Fruit fly (Drosophila melanogaster) whole organism, embryonic: ENCODE results near the gene Tlk.

ENCODE experiments used
- Abd-B ChIP-seq: fragments of 200-800 bp; sonication (Bioruptor generic); optimal IDR thresholded peaks from 2 replicates; lab custom pipeline; 2018; ENCODE audit warnings: missing biosample characterization, mild to moderate bottlenecking, missing genetic modification characterization, moderate library complexity
- CG10366 ChIP-seq: fragments of 200-800 bp; sonication (Bioruptor generic); IDR thresholded peaks from 2 replicates; pipeline ENCODE4 v1.3.6; 2022; ENCODE audit warnings: missing biosample characterization, missing genetic modification characterization
- CG10654 ChIP-seq: fragments of 200-800 bp; sonication (Bioruptor generic); optimal IDR thresholded peaks from 2 replicates; lab custom pipeline; 2016; ENCODE audit warnings: missing biosample characterization, missing genetic modification characterization
- CG10959 ChIP-seq: fragments of 200-800 bp; sonication (Bioruptor generic); IDR thresholded peaks from 2 replicates; pipeline ENCODE4 v1.3.6; 2022; ENCODE audit warnings: missing biosample characterization, missing genetic modification characterization
- CG11560 ChIP-seq: fragments of 200-800 bp; sonication (Bioruptor generic); IDR thresholded peaks from 3 replicates; pipeline ENCODE4 v1.3.6; 2022; ENCODE audit warnings: missing biosample characterization, missing genetic modification characterization
- CG17328 ChIP-seq: fragments of 200-800 bp; sonication (Bioruptor generic); IDR thresholded peaks from 2 replicates; pipeline ENCODE4 v1.3.6; 2022; ENCODE audit warnings: missing biosample characterization, missing genetic modification characterization
- CG2712 ChIP-seq: fragments of 200-800 bp; optimal IDR thresholded peaks from 3 replicates; lab custom pipeline; 2019; ENCODE audit warnings: missing biosample characterization, mild to moderate bottlenecking, missing genetic modification characterization, moderate library complexity
- CG3065 ChIP-seq: fragments of 200-800 bp; sonication (Bioruptor generic); optimal IDR thresholded peaks from 2 replicates; lab custom pipeline; 2016; ENCODE audit warnings: missing biosample characterization, missing genetic modification characterization
- CG34376 ChIP-seq: fragments of 200-800 bp; sonication (Bioruptor generic); optimal IDR thresholded peaks from 2 replicates; lab custom pipeline; 2018; ENCODE audit warnings: missing biosample characterization, mild to moderate bottlenecking, missing genetic modification characterization
- CG5180 ChIP-seq: fragments of 200-800 bp; sonication (Bioruptor generic); optimal IDR thresholded peaks from 3 replicates; lab custom pipeline; 2017; ENCODE audit warnings: missing biosample characterization, missing genetic modification characterization, mild to moderate bottlenecking, moderate library complexity, missing genetic modification reagents
- CG5953 ChIP-seq: fragments of 200-800 bp; sonication (Bioruptor generic); IDR thresholded peaks from 2 replicates; pipeline ENCODE4 v1.3.6; 2022; ENCODE audit warnings: missing biosample characterization, missing genetic modification characterization
- CG7357 ChIP-seq: fragments of 200-800 bp; sonication (Bioruptor generic); IDR thresholded peaks from 3 replicates; pipeline ENCODE4 v1.3.6; 2022; ENCODE audit warnings: missing biosample characterization, missing genetic modification characterization
- CG8359 ChIP-seq: fragments of 200-800 bp; sonication (Bioruptor generic); optimal IDR thresholded peaks from 2 replicates; lab custom pipeline; 2017; ENCODE audit warnings: missing biosample characterization, mild to moderate bottlenecking, missing genetic modification characterization, borderline replicate concordance
- CG8924 ChIP-seq: fragments of 200-800 bp; optimal IDR thresholded peaks from 3 replicates; lab custom pipeline; 2019; ENCODE audit warnings: missing biosample characterization, mild to moderate bottlenecking, missing genetic modification characterization, moderate library complexity
- Doc2 ChIP-seq: fragments of 200-800 bp; sonication (Bioruptor generic); IDR thresholded peaks from 2 replicates; pipeline ENCODE4 v1.3.6; 2022; ENCODE audit warnings: missing biosample characterization, missing genetic modification characterization
- Drgx ChIP-seq: fragments of 200-800 bp; sonication (Bioruptor generic); IDR thresholded peaks from 2 replicates; pipeline ENCODE4 v1.3.6; 2022; ENCODE audit warnings: missing biosample characterization, missing genetic modification characterization
- Fer1 ChIP-seq: fragments of 200-800 bp; sonication (Bioruptor generic); optimal IDR thresholded peaks from 2 replicates; lab custom pipeline; 2017; ENCODE audit warnings: missing biosample characterization, mild to moderate bottlenecking, missing genetic modification characterization
- Kr ChIP-seq: fragments of 200-800 bp; sonication (Bioruptor generic); optimal IDR thresholded peaks from 2 replicates; lab custom pipeline; 2017; ENCODE audit warnings: missing biosample characterization, mild to moderate bottlenecking, missing genetic modification characterization
- Lpt ChIP-seq: fragments of >200 bp; optimal IDR thresholded peaks from 2 replicates; lab custom pipeline; 2018; ENCODE audit warnings: missing biosample characterization, missing genetic modification characterization
- MTF-1 ChIP-seq: fragments of 200-800 bp; sonication (Bioruptor generic); optimal IDR thresholded peaks from 2 replicates; lab custom pipeline; 2018; ENCODE audit warnings: missing biosample characterization, mild to moderate bottlenecking, missing genetic modification characterization, borderline replicate concordance
- Max ChIP-seq: fragments of 200-800 bp; sonication (Bioruptor generic); optimal IDR thresholded peaks from 2 replicates; lab custom pipeline; 2016; ENCODE audit warnings: missing biosample characterization, mild to moderate bottlenecking, missing genetic modification characterization
- Scr ChIP-seq: fragments of 200-800 bp; sonication (Bioruptor generic); IDR thresholded peaks from 2 replicates; pipeline ENCODE4 v1.3.6; 2022; ENCODE audit warnings: missing biosample characterization, missing genetic modification characterization; ENCODE audit not compliant: partially characterized antibody
- Sry-β ChIP-seq: fragments of 200-800 bp; sonication (Bioruptor generic); optimal IDR thresholded peaks from 2 replicates; lab custom pipeline; 2018; ENCODE audit warnings: missing biosample characterization, mild to moderate bottlenecking, missing genetic modification characterization, moderate library complexity
- Stat92E ChIP-seq, 3 experiments: fragments of >200 bp in 2 of 3; fragments of 200-800 bp in 1 of 3; sonication (Bioruptor generic) in 1 of 3; optimal IDR thresholded peaks; 2 replicates each; lab custom pipeline; 2017 to 2019; ENCODE audit warnings: missing biosample characterization in 3 of 3, missing genetic modification characterization in 3 of 3, mild to moderate bottlenecking in 1 of 3, moderate library complexity in 1 of 3
- TFAM ChIP-seq: fragments of 200-800 bp; sonication (Bioruptor generic); optimal IDR thresholded peaks from 2 replicates; lab custom pipeline; 2017; ENCODE audit warnings: missing biosample characterization, missing genetic modification characterization, inconsistent platforms
- ara ChIP-seq: fragments of 200-800 bp; sonication (Bioruptor generic); IDR thresholded peaks from 2 replicates; pipeline ENCODE4 v1.3.6; 2022; ENCODE audit warnings: missing biosample characterization, missing genetic modification characterization
- az2 ChIP-seq: fragments of 200-800 bp; sonication (Bioruptor generic); optimal IDR thresholded peaks from 3 replicates; lab custom pipeline; 2016; ENCODE audit warnings: missing biosample characterization, missing genetic modification characterization
- bigmax ChIP-seq: fragments of 200-800 bp; sonication (Bioruptor generic); optimal IDR thresholded peaks from 2 replicates; lab custom pipeline; 2018; ENCODE audit warnings: missing biosample characterization, mild to moderate bottlenecking, missing genetic modification characterization
- cas ChIP-seq: fragments of 200-800 bp; sonication (Bioruptor generic); IDR thresholded peaks from 2 replicates; pipeline ENCODE4 v1.3.6; 2022; ENCODE audit warnings: missing biosample characterization, missing genetic modification characterization
- cg ChIP-seq: fragments of 200-800 bp; sonication (Bioruptor generic); optimal IDR thresholded peaks from 3 replicates; lab custom pipeline; 2019; ENCODE audit warnings: missing biosample characterization, mild to moderate bottlenecking, missing genetic modification characterization, moderate library complexity
- dm ChIP-seq: fragments of 200-800 bp; sonication (Bioruptor generic); optimal IDR thresholded peaks from 3 replicates; lab custom pipeline; 2016; ENCODE audit warnings: missing biosample characterization, missing genetic modification characterization
- dmrt11E ChIP-seq: fragments of 200-800 bp; sonication (Bioruptor generic); optimal IDR thresholded peaks from 3 replicates; lab custom pipeline; 2018; ENCODE audit warnings: missing biosample characterization, mild to moderate bottlenecking, missing genetic modification characterization, moderate library complexity
- fd64A ChIP-seq: fragments of 200-800 bp; sonication (Bioruptor generic); optimal IDR thresholded peaks from 3 replicates; lab custom pipeline; 2018; ENCODE audit warnings: missing biosample characterization, mild to moderate bottlenecking, missing genetic modification characterization
- fd96Cb ChIP-seq: fragments of 200-800 bp; sonication (Bioruptor generic); optimal IDR thresholded peaks from 2 replicates; lab custom pipeline; 2018; ENCODE audit warnings: missing biosample characterization, mild to moderate bottlenecking, missing genetic modification characterization, moderate library complexity
- gfzf ChIP-seq: fragments of 200-800 bp; sonication (Bioruptor generic); optimal IDR thresholded peaks from 2 replicates; lab custom pipeline; 2016; ENCODE audit warnings: missing biosample characterization, mild to moderate bottlenecking, missing genetic modification characterization, moderate library complexity
- gro ChIP-seq: fragments of 200-800 bp; sonication (Bioruptor generic); optimal IDR thresholded peaks from 2 replicates; lab custom pipeline; 2016; ENCODE audit warnings: missing biosample characterization, missing genetic modification characterization
- ham ChIP-seq: fragments of 200-800 bp; sonication (Bioruptor generic); IDR thresholded peaks from 2 replicates; pipeline ENCODE4 v1.3.6; 2022; ENCODE audit warnings: missing biosample characterization, missing genetic modification characterization
- knrl ChIP-seq: fragments of 200-800 bp; sonication (Bioruptor generic); IDR thresholded peaks from 3 replicates; pipeline ENCODE4 v1.3.6; 2022; ENCODE audit warnings: missing biosample characterization, missing genetic modification characterization; ENCODE audit not compliant: partially characterized antibody
- lilli ChIP-seq: fragments of 200-800 bp; sonication (Bioruptor generic); optimal IDR thresholded peaks from 3 replicates; lab custom pipeline; 2016; ENCODE audit warnings: missing biosample characterization, missing genetic modification characterization
- lmd ChIP-seq: fragments of 200-800 bp; sonication (Bioruptor generic); IDR thresholded peaks from 2 replicates; pipeline ENCODE4 v1.3.6; 2022; ENCODE audit warnings: missing biosample characterization, missing genetic modification characterization
- maf-S ChIP-seq: fragments of 200-800 bp; sonication (Bioruptor generic); optimal IDR thresholded peaks from 2 replicates; lab custom pipeline; 2016; ENCODE audit warnings: missing biosample characterization, missing genetic modification characterization
- nau ChIP-seq: fragments of 200-800 bp; sonication (Bioruptor generic); optimal IDR thresholded peaks from 3 replicates; lab custom pipeline; 2017; ENCODE audit warnings: missing biosample characterization, mild to moderate bottlenecking, missing genetic modification characterization, missing genetic modification reagents
- pfk ChIP-seq: fragments of 200-800 bp; sonication (Bioruptor generic); optimal IDR thresholded peaks from 2 replicates; lab custom pipeline; 2018; ENCODE audit warnings: missing biosample characterization, mild to moderate bottlenecking, missing genetic modification characterization, moderate library complexity
- sisA ChIP-seq: fragments of 200-800 bp; sonication (Bioruptor generic); IDR thresholded peaks from 2 replicates; pipeline ENCODE4 v1.3.6; 2022; ENCODE audit warnings: missing biosample characterization, missing genetic modification characterization
- stc ChIP-seq: fragments of 200-800 bp; sonication (Bioruptor generic); IDR thresholded peaks from 2 replicates; pipeline ENCODE4 v1.3.6; 2022; ENCODE audit warnings: missing biosample characterization, missing genetic modification characterization
- unc-4 ChIP-seq: fragments of 200-800 bp; sonication (Bioruptor generic); IDR thresholded peaks from 2 replicates; pipeline ENCODE4 v1.3.6; 2022; ENCODE audit warnings: missing biosample characterization, missing genetic modification characterization; ENCODE audit not compliant: partially characterized antibody
- wdn ChIP-seq: fragments of 200-800 bp; sonication (Bioruptor generic); IDR thresholded peaks from 2 replicates; pipeline ENCODE4 v1.3.6; 2022; ENCODE audit warnings: missing biosample characterization, missing genetic modification characterization
- zfh2 ChIP-seq: fragments of 200-800 bp; sonication (Bioruptor generic); optimal IDR thresholded peaks from 2 replicates; lab custom pipeline; 2016; ENCODE audit warnings: missing biosample characterization, missing genetic modification characterization

Gene Tlk

DNA sequence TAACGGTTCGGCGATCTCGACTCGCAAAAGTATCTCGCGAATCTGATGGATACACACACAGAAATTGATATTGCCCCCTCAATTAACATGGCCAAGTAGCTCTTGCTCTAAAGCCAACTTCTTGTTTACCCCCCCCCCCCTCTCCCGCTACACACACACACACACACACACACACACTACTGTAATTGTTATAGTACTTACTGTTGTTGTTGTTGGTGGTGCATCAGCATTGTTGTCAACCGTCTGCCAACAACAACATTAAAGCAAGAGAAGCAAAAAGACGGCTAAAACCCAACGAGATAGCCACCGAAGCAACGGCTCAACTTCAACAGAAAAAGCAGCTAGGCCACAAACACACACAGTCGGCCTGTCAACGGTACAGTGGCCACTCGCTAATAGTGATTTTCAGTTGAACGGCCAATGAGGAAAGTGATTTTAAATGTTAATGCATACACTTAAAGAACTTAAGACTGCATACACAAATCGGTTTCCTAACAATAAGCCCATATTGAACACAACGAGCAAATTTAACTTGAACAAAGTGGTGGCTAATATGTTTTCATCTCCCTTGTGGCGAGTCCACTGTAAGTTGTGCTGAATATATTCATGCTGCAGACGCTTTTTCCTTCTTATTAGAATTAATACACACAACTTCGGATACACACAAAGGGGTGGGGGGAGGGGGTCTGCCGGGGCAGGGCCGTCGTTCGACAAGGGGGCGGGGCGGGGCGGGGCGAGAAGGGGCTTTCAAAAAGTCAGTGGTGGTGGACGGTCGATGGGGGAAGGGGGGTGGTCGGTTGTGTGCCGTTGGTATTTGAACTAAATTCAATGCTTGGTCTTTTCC, 30.6 kb downstream of the Tlk start (continued):
- TF ChIP-seq maf-S (GFP tag; lab: Kevin White, UChicago) (peak; percentile 73), Abd-B (GFP tag; lab: Kevin White, UChicago) (peak; percentile 80), nau (GFP tag; lab: Kevin White, UChicago) (peak; percentile 84), Lpt (GFP tag; lab: Kevin White, UChicago) (no peak), fd64A (GFP tag; lab: Kevin White, UChicago) (peak; percentile 77), CG8924 (tag; lab: Kevin White, UChicago) (peak; percentile 90), zfh2 (GFP tag; lab: Kevin White, UChicago) (peak; percentile 84), cg (peak; percentile 60), Fer1 (GFP tag; lab: Kevin White, UChicago) (peak; percentile 92), Kr (GFP tag; lab: Kevin White, UChicago) (no peak), sisA (GFP tag; lab: Robert Waterston, UW) (peak; percentile 88), CG7357 (peak; percentile 85), dm (GFP tag; lab: Kevin White, UChicago) (peak; percentile 50), Sry-β (no peak), fd96Cb (tag; lab: Kevin White, UChicago) (peak; percentile 89), pfk (GFP tag; lab: Kevin White, UChicago) (no peak), TFAM (GFP tag; lab: Kevin White, UChicago) (no peak), CG8359 (GFP tag; lab: Kevin White, UChicago) (peak; percentile 71), CG5180 (GFP tag; lab: Kevin White, UChicago) (peak; percentile 77), dmrt11E (peak; percentile 71), Drgx (GFP tag; lab: Robert Waterston, UW) (peak; percentile 88), Max (GFP tag; lab: Kevin White, UChicago) (peak; percentile 70), CG10654 (GFP tag; lab: Kevin White, UChicago) (peak; percentile 77), wdn (peak; percentile 73), CG10366 (GFP tag; lab: Robert Waterston, UW) (peak; percentile 89), knrl (no peak), CG3065 (peak; percentile 54), cas (GFP tag; lab: Robert Waterston, UW) (no peak), lmd (GFP tag; lab: Robert Waterston, UW) (peak; percentile 93), Doc2 (peak; percentile 38; the same call in 1 of the 2 replicates), ham (0 out of 2 replicates have a peak, but pooled peaks have one; percentile 15), gro (GFP tag; lab: Kevin White, UChicago) (peak; percentile 41), CG11560 (tag; lab: Robert Waterston, UW) (peak; percentile 77; the same call in 2 of the 3 replicates), Stat92E (GFP tag; optimal IDR thresholded peaks at IDR 0.05; lab: Kevin White, UChicago) (peak in 1 of 3 experiments; percentile 18), stc (GFP tag; lab: Robert Waterston, UW) (peak; percentile 80), CG5953 (peak; percentile 63), CG10959 (peak; percentile 54), CG2712 (tag; lab: Kevin White, UChicago) (peak; percentile 90), gfzf (GFP tag; lab: Kevin White, UChicago) (no peak), unc-4 (no peak), ara (GFP tag; lab: Robert Waterston, UW) (peak; percentile 73), CG17328 (GFP tag; lab: Robert Waterston, UW) (peak; percentile 81), lilli (GFP tag; lab: Kevin White, UChicago) (peak; percentile 87), Scr (GFP tag; lab: Robert Waterston, UW) (no peak), az2 (GFP tag; lab: Kevin White, UChicago) (peak; percentile 74), MTF-1 (GFP tag; lab: Kevin White, UChicago) (peak; percentile 45), bigmax (no peak), CG34376 (GFP tag; lab: Kevin White, UChicago) (peak; percentile 48)
